Worm (Caenorhabditis elegans) whole organism, L3 larva: ENCODE measurements around the gene srw-51.

Experiments
- R02D3.7 ChIP-seq: fragments of 150-350 bp; optimal IDR thresholded peaks from 2 replicates; lab custom pipeline; 2014; ENCODE audit warnings: missing biosample characterization, missing genetic modification characterization
- ZK546.5 ChIP-seq: sonication (generic microtip); optimal IDR thresholded peaks from 2 replicates; lab custom pipeline; 2017; ENCODE audit warnings: missing biosample characterization, missing genetic modification characterization
- ama-1 ChIP-seq: fragments of 150-350 bp; optimal IDR thresholded peaks from 2 replicates; lab custom pipeline; 2018
- ceh-16 ChIP-seq: sonication (generic microtip); optimal IDR thresholded peaks from 2 replicates; lab custom pipeline; 2017; ENCODE audit warnings: missing biosample characterization, missing genetic modification characterization
- ceh-28 ChIP-seq: fragments of 150-350 bp; optimal IDR thresholded peaks from 2 replicates; lab custom pipeline; 2014; ENCODE audit warnings: missing biosample characterization, missing genetic modification reagents, missing genetic modification characterization
- ceh-82 ChIP-seq: fragments of 150-350 bp; optimal IDR thresholded peaks from 2 replicates; lab custom pipeline; 2014; ENCODE audit warnings: missing biosample characterization, missing genetic modification characterization
- ceh-9 ChIP-seq: sonication (generic microtip); optimal IDR thresholded peaks from 2 replicates; lab custom pipeline; 2018; ENCODE audit warnings: missing biosample characterization, missing genetic modification characterization
- daf-12 ChIP-seq: fragments of 150-350 bp; optimal IDR thresholded peaks from 2 replicates; lab custom pipeline; 2014; ENCODE audit warnings: missing biosample characterization, missing genetic modification reagents, missing genetic modification characterization
- egl-27 ChIP-seq: sonication (generic microtip); optimal IDR thresholded peaks from 4 replicates; lab custom pipeline; 2017; ENCODE audit warnings: missing biosample characterization, missing genetic modification reagents, missing genetic modification characterization
- egl-5 ChIP-seq: fragments of 150-350 bp; optimal IDR thresholded peaks from 2 replicates; lab custom pipeline; 2017; ENCODE audit warnings: missing biosample characterization, missing genetic modification reagents, missing genetic modification characterization, inconsistent platforms
- elt-1 ChIP-seq: fragments of 150-350 bp; optimal IDR thresholded peaks from 2 replicates; lab custom pipeline; 2014; ENCODE audit warnings: missing biosample characterization, missing genetic modification characterization
- elt-3 ChIP-seq, 3 experiments: fragments of 150-350 bp in 1 of 3; sonication (generic microtip) in 2 of 3; optimal IDR thresholded peaks; 2 replicates in 2 of 3; 4 replicates in 1 of 3; lab custom pipeline; 2014 to 2017; ENCODE audit warnings: missing biosample characterization in 3 of 3, missing genetic modification characterization in 3 of 3
- eor-1 ChIP-seq, 2 experiments: fragments of 150-350 bp; optimal IDR thresholded peaks; 2 replicates each; lab custom pipeline; 2014 to 2018; ENCODE audit warnings: missing biosample characterization in 2 of 2, missing genetic modification characterization in 2 of 2
- fkh-10 ChIP-seq: sonication (generic microtip); optimal IDR thresholded peaks from 2 replicates; lab custom pipeline; 2017; ENCODE audit warnings: missing biosample characterization, missing genetic modification reagents, missing genetic modification characterization
- fkh-2 ChIP-seq: fragments of 150-350 bp; optimal IDR thresholded peaks from 2 replicates; lab custom pipeline; 2014; ENCODE audit warnings: missing biosample characterization, missing genetic modification reagents, missing genetic modification characterization
- fos-1 ChIP-seq: fragments of 150-350 bp; optimal IDR thresholded peaks from 2 replicates; lab custom pipeline; 2014; ENCODE audit warnings: missing biosample characterization, missing genetic modification characterization
- jun-1 ChIP-seq: fragments of 150-350 bp; optimal IDR thresholded peaks from 2 replicates; lab custom pipeline; 2014; ENCODE audit warnings: missing biosample characterization, missing genetic modification reagents, missing genetic modification characterization
- lin-15B ChIP-seq: fragments of 150-350 bp; optimal IDR thresholded peaks from 2 replicates; lab custom pipeline; 2014; ENCODE audit warnings: missing biosample characterization, missing genetic modification characterization
- lin-39 ChIP-seq: fragments of 150-350 bp; optimal IDR thresholded peaks from 2 replicates; lab custom pipeline; 2018; ENCODE audit warnings: missing biosample characterization, missing genetic modification reagents, missing genetic modification characterization
- lsy-12 ChIP-seq: sonication (generic microtip); optimal IDR thresholded peaks from 2 replicates; lab custom pipeline; 2016; ENCODE audit warnings: mild to moderate bottlenecking, missing genetic modification characterization, missing compliant biosample characterization
- mdl-1 ChIP-seq: fragments of 150-350 bp; optimal IDR thresholded peaks from 2 replicates; lab custom pipeline; 2014; ENCODE audit warnings: missing biosample characterization, missing genetic modification characterization
- mml-1 ChIP-seq: fragments of 150-350 bp; sonication (generic microtip); optimal IDR thresholded peaks from 3 replicates; lab custom pipeline; 2014; ENCODE audit warnings: missing biosample characterization, missing genetic modification characterization
- nhr-12 ChIP-seq: fragments of 150-350 bp; optimal IDR thresholded peaks from 2 replicates; lab custom pipeline; 2014; ENCODE audit warnings: missing biosample characterization, missing genetic modification characterization
- nhr-25 ChIP-seq: sonication (generic microtip); optimal IDR thresholded peaks from 2 replicates; lab custom pipeline; 2017; ENCODE audit warnings: missing biosample characterization, missing genetic modification characterization
- nhr-43 ChIP-seq: sonication (generic microtip); optimal IDR thresholded peaks from 2 replicates; lab custom pipeline; 2016; ENCODE audit warnings: mild to moderate bottlenecking, missing genetic modification characterization, missing compliant biosample characterization; ENCODE audit not compliant: poor library complexity, severe bottlenecking
- nhr-77 ChIP-seq: fragments of 150-350 bp; optimal IDR thresholded peaks from 2 replicates; lab custom pipeline; 2014; ENCODE audit warnings: missing biosample characterization, missing genetic modification characterization
- pha-4 ChIP-seq: fragments of 150-350 bp; optimal IDR thresholded peaks from 2 replicates; lab custom pipeline; 2014; ENCODE audit warnings: missing biosample characterization, missing genetic modification reagents, missing genetic modification characterization
- pqm-1 ChIP-seq: fragments of 150-350 bp; optimal IDR thresholded peaks from 2 replicates; lab custom pipeline; 2017; ENCODE audit warnings: missing biosample characterization, missing genetic modification characterization, inconsistent platforms
- sea-2 ChIP-seq: fragments of 150-350 bp; sonication (generic microtip); optimal IDR thresholded peaks from 4 replicates; lab custom pipeline; 2014; ENCODE audit warnings: missing biosample characterization, missing genetic modification reagents, missing genetic modification characterization
- skn-1 ChIP-seq: fragments of 150-350 bp; optimal IDR thresholded peaks from 2 replicates; lab custom pipeline; 2014; ENCODE audit warnings: missing biosample characterization, missing genetic modification characterization
- tbx-2 ChIP-seq: sonication (generic microtip); optimal IDR thresholded peaks from 2 replicates; lab custom pipeline; 2016; ENCODE audit warnings: mild to moderate bottlenecking, missing genetic modification characterization, missing compliant biosample characterization
- unc-39 ChIP-seq: sonication (generic microtip); optimal IDR thresholded peaks from 4 replicates; lab custom pipeline; 2017; ENCODE audit warnings: missing biosample characterization, missing genetic modification characterization
- unc-62 ChIP-seq: fragments of 150-350 bp; sonication (generic microtip); optimal IDR thresholded peaks from 4 replicates; lab custom pipeline; 2014; ENCODE audit warnings: missing biosample characterization, missing genetic modification reagents, missing genetic modification characterization
- ztf-11 ChIP-seq: fragments of 150-350 bp; optimal IDR thresholded peaks from 2 replicates; lab custom pipeline; 2014; ENCODE audit warnings: missing biosample characterization, missing genetic modification characterization
- ztf-4 ChIP-seq: fragments of 150-350 bp; optimal IDR thresholded peaks from 2 replicates; lab custom pipeline; 2014; ENCODE audit warnings: missing biosample characterization, missing genetic modification characterization

The srw-51 gene

DNA sequence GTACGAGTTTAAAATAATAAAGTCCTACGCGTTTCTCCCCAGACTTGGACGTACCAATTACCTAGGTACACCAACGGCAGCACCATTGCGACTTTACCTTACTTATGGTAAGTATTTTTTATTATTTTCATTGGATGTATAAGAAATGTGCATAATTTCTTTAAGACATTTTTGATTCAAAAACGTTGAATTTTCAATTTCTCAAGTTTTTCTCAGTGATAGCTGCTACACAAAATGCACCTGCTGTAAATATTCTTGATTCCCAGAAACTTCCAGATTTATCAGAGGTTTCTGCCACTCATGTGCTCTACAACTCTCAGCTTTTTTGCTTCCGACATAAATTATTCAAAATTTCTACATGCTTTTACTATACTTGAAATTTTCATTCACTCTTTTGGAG is 11.3 kb upstream of the srw-51 start, which contains the start of gene srh-159:
TSS of gene srh-159 (plus strand) at position 301 of the 400 bp plus-strand sequence.
- TF ChIP-seq mdl-1 (tag; lab: Kevin White, UChicago), result no peak
- TF ChIP-seq unc-62 (GFP tag; lab: Kevin White, UChicago), result no peak
- no peak for TF ChIP-seq egl-27 (tag; lab: Kevin White, UChicago)
- TF ChIP-seq pha-4 (tag; lab: Kevin White, UChicago), result no peak
- no peak for TF ChIP-seq ztf-4 (tag; lab: Kevin White, UChicago)
- no peak for TF ChIP-seq ceh-28 (tag; lab: Kevin White, UChicago)
- TF ChIP-seq ztf-11 (tag; lab: Kevin White, UChicago), result no peak
- no peak for TF ChIP-seq fkh-10 (GFP tag; lab: Kevin White, UChicago)

- TF ChIP-seq lsy-12 (tag; lab: Kevin White, UChicago), result no peak
- no peak for TF ChIP-seq ceh-82 (tag; lab: Kevin White, UChicago)
- TF ChIP-seq pha-4 (tag; lab: Kevin White, UChicago), result no peak
- no peak for TF ChIP-seq ceh-28 (tag; lab: Kevin White, UChicago)
- no peak for TF ChIP-seq tbx-2
- no peak for TF ChIP-seq lin-15B
- no peak for TF ChIP-seq fkh-10 (GFP tag; lab: Kevin White, UChicago)
These were observed 7.7 kb upstream of the srw-51 start, which contains the start of gene srh-174 for ce11 chrV:17178457-17178856. srh-174 (plus strand) TSS chrV:17178757.

DNA sequence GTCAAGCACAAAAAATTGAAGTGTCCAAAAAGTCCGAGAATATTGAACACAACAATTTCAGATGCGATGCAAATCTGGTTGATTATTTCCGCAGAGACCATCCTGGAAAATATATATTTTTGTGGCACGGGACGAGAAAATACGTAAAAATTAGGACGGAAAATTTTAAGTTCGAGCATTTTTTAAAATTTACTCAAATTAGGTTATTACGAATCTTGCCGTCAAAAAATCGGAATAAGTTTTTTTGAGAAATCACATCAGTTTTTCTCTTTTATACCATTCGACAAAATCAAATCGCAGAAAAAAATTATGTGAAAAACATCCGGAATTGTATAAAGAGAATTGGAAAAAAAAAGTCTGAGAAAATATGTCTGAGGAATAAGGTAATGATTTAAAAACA is 7.2 kb upstream of the srw-51 start, which contains the start of gene srsx-1:
TSS of gene srsx-1 (minus strand) at position 101 of the 400 bp plus-strand sequence.
- TF ChIP-seq unc-62 (GFP tag; lab: Kevin White, UChicago), result no peak
- TF ChIP-seq elt-3 (tag; optimal IDR thresholded peaks at IDR 0.05; lab: Kevin White, UChicago), result no peak
- no peak for TF ChIP-seq egl-5 (tag; lab: Kevin White, UChicago)
- no peak for TF ChIP-seq nhr-43
- TF ChIP-seq nhr-25, result no peak
- TF ChIP-seq ZK546.5 (tag; lab: Kevin White, UChicago), result no peak

DNA sequence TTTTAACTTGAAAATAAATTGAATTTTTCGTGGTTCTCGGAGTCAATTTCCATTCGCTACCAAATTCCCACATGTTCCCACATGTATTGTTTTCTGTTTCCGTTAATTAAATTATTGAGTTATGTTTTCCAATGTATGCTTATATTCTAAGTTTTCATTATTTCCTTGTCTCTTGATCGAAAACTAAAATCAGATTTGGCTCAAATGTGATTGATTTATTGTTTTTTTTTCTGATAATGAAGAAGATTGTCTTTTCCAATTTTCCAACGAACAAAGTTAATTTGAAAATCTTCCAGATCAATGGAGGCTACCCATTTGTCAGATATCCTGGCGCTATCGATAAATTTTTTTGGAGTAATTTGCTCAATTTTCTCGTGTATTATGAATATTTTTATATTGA is 3.0 kb upstream of the srw-51 start, which contains the start of gene srbc-25:
TSS of gene srbc-25 (plus strand) at position 301 of the 400 bp plus-strand sequence.
- TF ChIP-seq nhr-12 (tag; lab: Kevin White, UChicago) (no peak), pqm-1 (no peak), daf-12 (tag; lab: Kevin White, UChicago) (no peak), fos-1 (tag; lab: Kevin White, UChicago) (no peak), unc-39 (tag; lab: Kevin White, UChicago) (no peak), ceh-82 (tag; lab: Kevin White, UChicago) (no peak), lin-15B (no peak)

ce11 chrV:17171551-17171950 is 829 bp upstream of the srw-51 start, which contains the start of gene srbc-26:
srbc-26 (plus strand) TSS chrV:17171851.
- no peak for TF ChIP-seq sea-2
- no peak for TF ChIP-seq tbx-2
- TF ChIP-seq lsy-12 (tag; lab: Kevin White, UChicago), result no peak
- TF ChIP-seq fkh-2, result no peak
- TF ChIP-seq nhr-77 (tag; lab: Kevin White, UChicago), result no peak
- no peak for TF ChIP-seq lin-39 (tag; lab: Kevin White, UChicago)
- no peak for TF ChIP-seq eor-1 (tag; optimal IDR thresholded peaks at IDR 0.05; lab: Kevin White, UChicago)
- no peak for TF ChIP-seq R02D3.7 (tag; lab: Kevin White, UChicago)
- TF ChIP-seq jun-1 (tag; lab: Kevin White, UChicago), result no peak
- no peak for TF ChIP-seq skn-1 (tag; lab: Kevin White, UChicago)
- no peak for TF ChIP-seq mml-1 (tag; lab: Kevin White, UChicago)
- no peak for TF ChIP-seq lin-15B
- no peak for TF ChIP-seq ceh-28 (tag; lab: Kevin White, UChicago)
- no peak for TF ChIP-seq elt-1

DNA sequence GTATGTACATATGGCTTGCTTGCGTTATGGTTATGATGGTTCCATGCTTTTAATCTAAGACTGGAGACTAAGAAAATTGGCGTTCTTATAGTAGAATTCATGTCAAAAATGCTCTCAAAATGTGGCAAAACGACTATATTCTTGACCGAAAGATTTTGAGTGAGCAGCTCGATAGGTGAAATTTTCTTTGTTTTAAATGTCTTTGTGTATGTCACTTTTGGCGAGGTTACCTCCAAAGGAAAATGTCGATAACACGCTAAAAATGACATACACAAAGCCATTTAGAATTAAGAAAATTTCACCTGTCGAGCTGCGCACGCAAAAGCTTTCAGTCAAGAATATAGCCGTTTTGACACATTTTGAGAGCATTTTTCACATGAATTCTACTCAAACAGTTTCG is 3.3 kb downstream of the srw-51 start, which contains the start of gene srz-66:
TSS of gene srz-66 (minus strand) at position 101 of the 400 bp plus-strand sequence.
- TF ChIP-seq ceh-28 (tag; lab: Kevin White, UChicago), result no peak
- TF ChIP-seq fkh-10 (GFP tag; lab: Kevin White, UChicago), result no peak
- no peak for TF ChIP-seq nhr-43
- TF ChIP-seq mml-1 (tag; lab: Kevin White, UChicago), result no peak
- no peak for TF ChIP-seq ceh-9
- no peak for TF ChIP-seq ceh-16 (tag; lab: Kevin White, UChicago)
- no peak for TF ChIP-seq ama-1
- TF ChIP-seq eor-1 (tag; optimal IDR thresholded peaks at IDR 0.05; lab: Kevin White, UChicago), result no peak
- TF ChIP-seq mdl-1 (tag; lab: Kevin White, UChicago), result no peak
- no peak for TF ChIP-seq nhr-12 (tag; lab: Kevin White, UChicago)
- TF ChIP-seq daf-12 (tag; lab: Kevin White, UChicago), result no peak
- TF ChIP-seq, all 47 proteins: peak for 0
